Fruit fly (Drosophila melanogaster): ENCODE results near the gene CG9372.

Gene CG9372

dm6 chr3L:19560695-19561246 lies 45.2 kb upstream of the CG9372 start (continued):
- TF ChIP-seq CG8319 (GFP tag; optimal IDR thresholded peaks at IDR 0.05) (peak; percentile 95), Ets21C (GFP tag; optimal IDR thresholded peaks at IDR 0.05) (peak; percentile 96), eg (GFP tag; IDR thresholded peaks at IDR 0.05) (peak; percentile 99), CG1621 (tag; optimal IDR thresholded peaks at IDR 0.05) (peak; percentile 96), CG6163 (GFP tag; IDR thresholded peaks at IDR 0.05) (peak; percentile 99), achi (GFP tag; optimal IDR thresholded peaks at IDR 0.05) (peak; percentile 98), CG10631 (GFP tag; optimal IDR thresholded peaks at IDR 0.05) (peak; percentile 99), CG3032 (tag; optimal IDR thresholded peaks at IDR 0.05) (peak; percentile 99), net (GFP tag; optimal IDR thresholded peaks at IDR 0.05) (peak; percentile 99)

- TF ChIP-seq dac (GFP tag; optimal IDR thresholded peaks at IDR 0.05) (peak; percentile 16), OdsH (GFP tag; optimal IDR thresholded peaks at IDR 0.05) (peak; percentile 87), Gug (GFP tag; IDR thresholded peaks at IDR 0.05) (peak; percentile 56), CG11902 (GFP tag; optimal IDR thresholded peaks at IDR 0.05) (peak; percentile 30), CG15336 (GFP tag; IDR thresholded peaks at IDR 0.05) (peak; percentile 93), Eip75B (GFP tag; optimal IDR thresholded peaks at IDR 0.05) (peak; percentile 87), CG32006 (GFP tag; optimal IDR thresholded peaks at IDR 0.05) (peak; percentile 86), eg (GFP tag; IDR thresholded peaks at IDR 0.05) (peak; percentile 84), CG31627 (GFP tag; optimal IDR thresholded peaks at IDR 0.05) (peak; percentile 74), CG6808 (GFP tag; optimal IDR thresholded peaks at IDR 0.05) (peak; percentile 16), CG16779 (tag; optimal IDR thresholded peaks at IDR 0.05) (peak; percentile 71), ss (GFP tag; optimal IDR thresholded peaks at IDR 0.05) (no peak), Sox102F (GFP tag; optimal IDR thresholded peaks at IDR 0.05) (peak; percentile 74), cyc (GFP tag; optimal IDR thresholded peaks at IDR 0.05) (peak; percentile 42), CG1621 (tag; optimal IDR thresholded peaks at IDR 0.05) (no peak), Met (GFP tag; optimal IDR thresholded peaks at IDR 0.05) (peak; percentile 84), CG9139 (GFP tag; optimal IDR thresholded peaks at IDR 0.05) (no peak), Ets96B (tag; optimal IDR thresholded peaks at IDR 0.05) (peak; percentile 74), salr (GFP tag; optimal IDR thresholded peaks at IDR 0.05) (peak in 1 of 2 experiments; percentile 84), fd85E (GFP tag; optimal IDR thresholded peaks at IDR 0.05) (peak; percentile 55), Hr4 (GFP tag; optimal IDR thresholded peaks at IDR 0.05) (peak; percentile 88), CG6792 (GFP tag; optimal IDR thresholded peaks at IDR 0.05) (peak; percentile 86), Ets21C (GFP tag; optimal IDR thresholded peaks at IDR 0.05) (peak; percentile 69), CG11294 (GFP tag; IDR thresholded peaks at IDR 0.05) (peak; percentile 61), CG11762 (GFP tag; optimal IDR thresholded peaks at IDR 0.05; ENCODE audit: insufficient read depth) (peak; percentile 84), esn (GFP tag; optimal IDR thresholded peaks at IDR 0.05) (peak; percentile 90), Eip78C (GFP tag) (peak; percentile 97), CG6163 (GFP tag; IDR thresholded peaks at IDR 0.05) (peak; percentile 71), lz (GFP tag; optimal IDR thresholded peaks at IDR 0.05) (peak; percentile 81), Eip93F (GFP tag; optimal IDR thresholded peaks at IDR 0.05) (no peak), CG6854 (GFP tag; optimal IDR thresholded peaks at IDR 0.05) (no peak), spab (GFP tag; optimal IDR thresholded peaks at IDR 0.05) (peak; percentile 32), Lpt (GFP tag; optimal IDR thresholded peaks at IDR 0.05) (peak; percentile 73), svp (GFP tag) (peak; percentile 93), fd59A (GFP tag; optimal IDR thresholded peaks at IDR 0.05) (peak; percentile 36), dsx (GFP tag; optimal IDR thresholded peaks at IDR 0.05; ENCODE audit: poor library complexity, severe bottlenecking) (peak; percentile 46), topi (GFP tag; optimal IDR thresholded peaks at IDR 0.05) (peak; percentile 81), Sox15 (GFP tag; optimal IDR thresholded peaks at IDR 0.05) (peak; percentile 62), CG8632 (GFP tag; optimal IDR thresholded peaks at IDR 0.05) (peak; percentile 87), CG34406 (GFP tag; optimal IDR thresholded peaks at IDR 0.05) (peak; percentile 87), Hr39 (GFP tag; optimal IDR thresholded peaks at IDR 0.05) (peak; percentile 67), Sox14 (GFP tag; optimal IDR thresholded peaks at IDR 0.05) (peak; percentile 64), Blimp-1 (GFP tag; optimal IDR thresholded peaks at IDR 0.05) (peak; percentile 8), CG6276 (GFP tag; optimal IDR thresholded peaks at IDR 0.05) (peak; percentile 94), CG10631 (GFP tag; optimal IDR thresholded peaks at IDR 0.05) (peak; percentile 70)
Measured at dm6 chr3L:19561745-19562144, 44.3 kb upstream of the CG9372 start.
